Fruit fly (Drosophila melanogaster) whole organism, embryonic: Measurements from ENCODE around the gene Orct2.

Experiments
- CG1024 ChIP-seq: fragments of 200-800 bp; sonication (Bioruptor generic); IDR thresholded peaks from 2 replicates; pipeline ENCODE4 v1.3.6; 2022; ENCODE audit warnings: missing biosample characterization, missing genetic modification characterization
- CG15601 ChIP-seq: fragments of 200-800 bp; sonication (Bioruptor generic); optimal IDR thresholded peaks from 3 replicates; lab custom pipeline; 2019; ENCODE audit warnings: missing biosample characterization, mild to moderate bottlenecking, missing genetic modification characterization, moderate library complexity
- CG3838 ChIP-seq: fragments of 200-800 bp; sonication (Bioruptor generic); optimal IDR thresholded peaks from 3 replicates; lab custom pipeline; 2016; ENCODE audit warnings: missing biosample characterization, missing genetic modification characterization
- CG9876 ChIP-seq: fragments of 200-800 bp; sonication (Bioruptor generic); optimal IDR thresholded peaks from 2 replicates; lab custom pipeline; 2016; ENCODE audit warnings: missing biosample characterization, missing genetic modification characterization
- Eip74EF ChIP-seq, 2 experiments: fragments of 200-800 bp in 1 of 2; fragments of >200 bp in 1 of 2; sonication (Bioruptor generic) in 1 of 2; optimal IDR thresholded peaks; 2 replicates each; lab custom pipeline; 2017 to 2019; ENCODE audit warnings: missing biosample characterization in 2 of 2, missing genetic modification characterization in 2 of 2, mild to moderate bottlenecking in 1 of 2, moderate library complexity in 1 of 2
- Hmr ChIP-seq: fragments of 200-800 bp; sonication (Bioruptor generic); optimal IDR thresholded peaks from 3 replicates; lab custom pipeline; 2017; ENCODE audit warnings: mild to moderate bottlenecking, missing biosample characterization, missing genetic modification reagents, missing genetic modification characterization
- Nf-YB ChIP-seq: fragments of 200-800 bp; sonication (Bioruptor generic); optimal IDR thresholded peaks from 3 replicates; lab custom pipeline; 2019; ENCODE audit warnings: missing biosample characterization, mild to moderate bottlenecking, missing genetic modification characterization, moderate library complexity
- NfI ChIP-seq: fragments of 200-800 bp; sonication (Bioruptor generic); optimal IDR thresholded peaks from 3 replicates; lab custom pipeline; 2018; ENCODE audit warnings: missing biosample characterization, mild to moderate bottlenecking, missing genetic modification characterization, moderate library complexity
- Oli ChIP-seq: fragments of 200-800 bp; sonication (Bioruptor generic); optimal IDR thresholded peaks from 2 replicates; lab custom pipeline; 2018; ENCODE audit warnings: missing biosample characterization, mild to moderate bottlenecking, missing genetic modification characterization, moderate library complexity
- gt ChIP-seq: fragments of 200-800 bp; sonication (Bioruptor generic); IDR thresholded peaks from 2 replicates; pipeline ENCODE4 v1.3.6; 2022; ENCODE audit warnings: missing biosample characterization, missing genetic modification characterization
- hbn ChIP-seq: fragments of 200-800 bp; sonication (Bioruptor generic); IDR thresholded peaks from 2 replicates; pipeline ENCODE4 v1.3.6; 2022; ENCODE audit warnings: missing biosample characterization, missing genetic modification characterization; ENCODE audit not compliant: partially characterized antibody
- lov ChIP-seq, 2 experiments: fragments of 200-800 bp in 1 of 2; fragments of >200 bp in 1 of 2; sonication (Bioruptor generic) in 1 of 2; IDR thresholded peaks in 1 of 2; optimal IDR thresholded peaks in 1 of 2; 2 replicates in 1 of 2; 3 replicates in 1 of 2; pipeline versions ENCODE4 v1.3.6 to Lab custom; 2017 to 2022; ENCODE audit warnings: missing biosample characterization in 1 of 2, missing genetic modification characterization in 1 of 2
- repo ChIP-seq: fragments of 200-800 bp; sonication (Bioruptor generic); optimal IDR thresholded peaks from 2 replicates; lab custom pipeline; 2016; ENCODE audit warnings: missing biosample characterization, missing genetic modification characterization
- tna ChIP-seq: fragments of 200-800 bp; sonication (Bioruptor generic); IDR thresholded peaks from 2 replicates; pipeline ENCODE4 v1.3.6; 2022; ENCODE audit warnings: missing biosample characterization, missing genetic modification characterization; ENCODE audit not compliant: partially characterized antibody

dm6 chr3R:24283582-24284085 is 10.8 kb downstream of the Orct2 start, which contains the start of gene CG6356:
- TF ChIP-seq CG9876 (GFP tag; lab: Kevin White, UChicago): no peak
- no peak for TF ChIP-seq Oli
- TF ChIP-seq hbn: no peak
- no peak for TF ChIP-seq CG1024 (GFP tag; lab: Robert Waterston, UW)
- TF ChIP-seq CG3838 (GFP tag; lab: Kevin White, UChicago): no peak
- TF ChIP-seq Hmr (GFP tag; lab: Kevin White, UChicago): no peak
- no peak for TF ChIP-seq repo (GFP tag; lab: Kevin White, UChicago)
- no peak for TF ChIP-seq NfI (GFP tag; lab: Kevin White, UChicago)
- no peak for TF ChIP-seq Nf-YB
- TF ChIP-seq lov (optimal IDR thresholded peaks at IDR 0.05; lab: Kevin White, UChicago): no peak
- no peak for TF ChIP-seq lov (GFP tag; IDR thresholded peaks at IDR 0.05; lab: Robert Waterston, UW)
- no peak for TF ChIP-seq Eip74EF (GFP tag; optimal IDR thresholded peaks at IDR 0.05; lab: Kevin White, UChicago)
- no peak for TF ChIP-seq CG15601 (tag; lab: Kevin White, UChicago)
- no peak for TF ChIP-seq gt (GFP tag; lab: Robert Waterston, UW)
- no peak for TF ChIP-seq tna (GFP tag; lab: Robert Waterston, UW)
